Worm (Caenorhabditis elegans) whole organism, mixed stage, embryonic: ENCODE measurements around the gene ssp-34.

ENCODE experiments used
- elt-1 ChIP-seq: sonication (generic microtip); optimal IDR thresholded peaks from 2 replicates; lab custom pipeline; 2017; ENCODE audit warnings: missing genetic modification characterization, mild to moderate bottlenecking, missing compliant biosample characterization, antibody characterized with exemption, moderate library complexity, borderline replicate concordance; ENCODE audit not compliant: insufficient read depth
- elt-3 ChIP-seq: fragments of 150-350 bp; optimal IDR thresholded peaks from 2 replicates; lab custom pipeline; 2014; ENCODE audit warnings: missing biosample characterization, missing genetic modification characterization
- lin-13 ChIP-seq: fragments of 150-350 bp; optimal IDR thresholded peaks from 2 replicates; lab custom pipeline; 2014; ENCODE audit warnings: missing biosample characterization, missing genetic modification characterization
- lsy-2 ChIP-seq: fragments of 150-350 bp; optimal IDR thresholded peaks from 2 replicates; lab custom pipeline; 2014; ENCODE audit warnings: missing biosample characterization, missing genetic modification characterization
- mep-1 ChIP-seq: fragments of 150-350 bp; optimal IDR thresholded peaks from 2 replicates; lab custom pipeline; 2017; ENCODE audit warnings: missing biosample characterization, missing genetic modification reagents, missing genetic modification characterization, inconsistent platforms
- nhr-12 ChIP-seq: fragments of 150-350 bp; optimal IDR thresholded peaks from 2 replicates; lab custom pipeline; 2014; ENCODE audit warnings: missing biosample characterization, missing genetic modification characterization
- nhr-237 ChIP-seq: fragments of 150-350 bp; optimal IDR thresholded peaks from 2 replicates; lab custom pipeline; 2014; ENCODE audit warnings: missing biosample characterization, missing genetic modification characterization
- nhr-76 ChIP-seq: sonication (generic microtip); optimal IDR thresholded peaks from 2 replicates; lab custom pipeline; 2017; ENCODE audit warnings: missing biosample characterization, missing genetic modification characterization
- unc-120 ChIP-seq: sonication (generic microtip); optimal IDR thresholded peaks from 2 replicates; lab custom pipeline; 2017; ENCODE audit warnings: missing genetic modification characterization, missing compliant biosample characterization; ENCODE audit not compliant: poor library complexity, severe bottlenecking
- unc-39 ChIP-seq: fragments of 150-350 bp; optimal IDR thresholded peaks from 2 replicates; lab custom pipeline; 2014; ENCODE audit warnings: missing biosample characterization, missing genetic modification characterization
- zip-8 ChIP-seq: fragments of 150-350 bp; optimal IDR thresholded peaks from 2 replicates; lab custom pipeline; 2014; ENCODE audit warnings: missing biosample characterization, missing genetic modification characterization

ce11 chrIV:10769353-10769752, 31.0 kb upstream of the ssp-34 start, which contains the start of gene T25B9.9:
- TF ChIP-seq nhr-76 (tag; lab: Kevin White, UChicago) = no peak
- no peak for TF ChIP-seq elt-3
- no peak for TF ChIP-seq mep-1 (tag; lab: Kevin White, UChicago)
- no peak for TF ChIP-seq elt-1 (tag; lab: Kevin White, UChicago)
- TF ChIP-seq lin-13 (tag; lab: Kevin White, UChicago) = no peak
- TF ChIP-seq nhr-237 = no peak
- no peak for TF ChIP-seq unc-120 (tag; lab: Kevin White, UChicago)
- no peak for TF ChIP-seq lsy-2
- TF ChIP-seq nhr-12 (tag; lab: Kevin White, UChicago) = no peak
- TF ChIP-seq zip-8 = no peak
- TF ChIP-seq unc-39 (tag; lab: Kevin White, UChicago) = no peak
